Fruit fly (Drosophila melanogaster) whole organism, wandering third instar larva: Measurements from ENCODE around the gene Gr64b.
A peak's percentile ranks its signal among the peaks of the same experiment; 100 is the strongest.

Experiments
- Abd-B ChIP-seq: fragments of >200 bp; optimal IDR thresholded peaks from 2 replicates; lab custom pipeline; 2017; ENCODE audit warnings: missing biosample characterization, missing genetic modification characterization
- CG32264 ChIP-seq: fragments of 200-800 bp; sonication (Bioruptor generic); optimal IDR thresholded peaks from 2 replicates; lab custom pipeline; 2016; ENCODE audit warnings: missing biosample characterization, missing genetic modification characterization
- CG9705 ChIP-seq: fragments of 200-800 bp; sonication (Bioruptor generic); optimal IDR thresholded peaks from 2 replicates; lab custom pipeline; 2018; ENCODE audit warnings: missing biosample characterization, mild to moderate bottlenecking, missing genetic modification characterization
- CrebA ChIP-seq: fragments of 200-800 bp; sonication (Bioruptor generic); optimal IDR thresholded peaks from 2 replicates; lab custom pipeline; 2016; ENCODE audit warnings: missing biosample characterization, mild to moderate bottlenecking, missing genetic modification characterization, borderline replicate concordance
- Dfd ChIP-seq: fragments of >200 bp; optimal IDR thresholded peaks from 2 replicates; lab custom pipeline; 2017; ENCODE audit warnings: missing biosample characterization, missing genetic modification characterization
- Dif ChIP-seq: fragments of 200-275, 200-300 bp; sonication (Bioruptor generic); optimal IDR thresholded peaks from 2 replicates; lab custom pipeline; 2018; ENCODE audit warnings: missing biosample characterization, missing genetic modification characterization; ENCODE audit not compliant: partially characterized antibody
- GATAd ChIP-seq: sonication (Bioruptor generic); optimal IDR thresholded peaks from 2 replicates; lab custom pipeline; 2016; ENCODE audit warnings: missing biosample characterization, missing genetic modification characterization
- HLH106 ChIP-seq: fragments of 200-800 bp; optimal IDR thresholded peaks from 3 replicates; lab custom pipeline; 2019; ENCODE audit warnings: missing biosample characterization, mild to moderate bottlenecking, missing genetic modification characterization, moderate library complexity
- Hnf4 ChIP-seq: fragments of 200-800 bp; sonication (Bioruptor generic); optimal IDR thresholded peaks from 2 replicates; lab custom pipeline; 2016; ENCODE audit warnings: missing biosample characterization, mild to moderate bottlenecking, missing genetic modification characterization
- Hr78 ChIP-seq: fragments of >200 bp; optimal IDR thresholded peaks from 2 replicates; lab custom pipeline; 2017; ENCODE audit warnings: missing biosample characterization, missing genetic modification characterization
- Hr83 ChIP-seq: fragments of 200-300 bp; sonication (Bioruptor generic); optimal IDR thresholded peaks from 2 replicates; lab custom pipeline; 2016; ENCODE audit warnings: missing biosample characterization, mild to moderate bottlenecking, missing genetic modification characterization, moderate library complexity; ENCODE audit not compliant: poor library complexity, severe bottlenecking
- Jra ChIP-seq: sonication (Bioruptor generic); optimal IDR thresholded peaks from 2 replicates; lab custom pipeline; 2016; ENCODE audit warnings: missing biosample characterization, missing genetic modification characterization
- Mio ChIP-seq: sonication (Bioruptor generic); optimal IDR thresholded peaks from 2 replicates; lab custom pipeline; 2016; ENCODE audit warnings: missing biosample characterization, missing genetic modification characterization
- Myc ChIP-seq: fragments of >200 bp; optimal IDR thresholded peaks from 2 replicates; lab custom pipeline; 2017
- OdsH ChIP-seq: fragments of 200-800 bp; sonication (Bioruptor generic); optimal IDR thresholded peaks from 2 replicates; lab custom pipeline; 2016; ENCODE audit warnings: missing biosample characterization, mild to moderate bottlenecking, missing genetic modification characterization
- Rel ChIP-seq, 2 experiments: fragments of 200-800 bp; sonication (Bioruptor generic) in 1 of 2; optimal IDR thresholded peaks; 2 replicates in 1 of 2; 3 replicates in 1 of 2; lab custom pipeline; 2016 to 2019; ENCODE audit warnings: mild to moderate bottlenecking in 2 of 2, missing biosample characterization in 2 of 2, missing genetic modification characterization in 2 of 2, moderate library complexity in 1 of 2
- Sp1 ChIP-seq: fragments of 200-800 bp; sonication (Bioruptor generic); optimal IDR thresholded peaks from 3 replicates; lab custom pipeline; 2019; ENCODE audit warnings: missing biosample characterization, mild to moderate bottlenecking, missing genetic modification characterization, moderate library complexity
- Vsx2 ChIP-seq: fragments of 200-300, 225-300 bp; sonication (Bioruptor generic); optimal IDR thresholded peaks from 2 replicates; lab custom pipeline; 2018; ENCODE audit warnings: missing biosample characterization, missing genetic modification characterization; ENCODE audit not compliant: partially characterized antibody
- br ChIP-seq: fragments of 200-800 bp; sonication (Bioruptor generic); optimal IDR thresholded peaks from 2 replicates; lab custom pipeline; 2016; ENCODE audit warnings: missing biosample characterization, missing genetic modification characterization
- brk ChIP-seq: fragments of 200-800 bp; sonication (Bioruptor generic); optimal IDR thresholded peaks from 2 replicates; lab custom pipeline; 2016; ENCODE audit warnings: missing biosample characterization, mild to moderate bottlenecking, missing genetic modification characterization
- dl ChIP-seq, 2 experiments: fragments of 175-275, 200-275 bp in 1 of 2; fragments of 200-275 bp in 1 of 2; sonication (Bioruptor generic); optimal IDR thresholded peaks; lab custom pipeline; 2018; ENCODE audit warnings: mild to moderate bottlenecking in 2 of 2, missing biosample characterization in 2 of 2, missing genetic modification characterization in 2 of 2, moderate library complexity in 2 of 2; ENCODE audit not compliant: partially characterized antibody in 2 of 2, insufficient read depth in 1 of 2
- dmrt93B ChIP-seq: fragments of 200-800 bp; sonication (Bioruptor generic); optimal IDR thresholded peaks from 2 replicates; lab custom pipeline; 2018; ENCODE audit warnings: missing biosample characterization, mild to moderate bottlenecking, missing genetic modification characterization
- dsf ChIP-seq: sonication (Bioruptor generic); optimal IDR thresholded peaks from 2 replicates; lab custom pipeline; 2016; ENCODE audit warnings: missing biosample characterization, missing genetic modification characterization, borderline replicate concordance
- ey ChIP-seq: fragments of 200-800 bp; sonication (Bioruptor generic); optimal IDR thresholded peaks from 2 replicates; lab custom pipeline; 2016; ENCODE audit warnings: missing biosample characterization, missing genetic modification characterization
- foxo ChIP-seq, 2 experiments: fragments of 200-800 bp; sonication (Bioruptor generic); optimal IDR thresholded peaks; 2 replicates in 1 of 2; 3 replicates in 1 of 2; lab custom pipeline; 2016 to 2017; ENCODE audit warnings: missing biosample characterization in 2 of 2, missing genetic modification characterization in 2 of 2
- h ChIP-seq: fragments of 200-800 bp; sonication (Bioruptor generic); optimal IDR thresholded peaks from 3 replicates; lab custom pipeline; 2016; ENCODE audit warnings: missing biosample characterization, mild to moderate bottlenecking, missing genetic modification characterization
- jim ChIP-seq: fragments of 175-275, 200-325 bp; sonication (Bioruptor generic); optimal IDR thresholded peaks from 2 replicates; lab custom pipeline; 2016; ENCODE audit warnings: missing biosample characterization, mild to moderate bottlenecking, missing genetic modification characterization
- lola ChIP-seq: fragments of >200 bp; optimal IDR thresholded peaks from 2 replicates; lab custom pipeline; 2017; ENCODE audit warnings: missing biosample characterization, missing genetic modification characterization
- pan ChIP-seq: fragments of >200 bp; optimal IDR thresholded peaks from 2 replicates; lab custom pipeline; 2017
- psq ChIP-seq: fragments of 200-800 bp; sonication (Bioruptor generic); optimal IDR thresholded peaks from 3 replicates; lab custom pipeline; 2017; ENCODE audit warnings: missing biosample characterization, mild to moderate bottlenecking, missing genetic modification characterization, moderate library complexity
- rgr ChIP-seq: fragments of 200-800 bp; sonication (Bioruptor generic); optimal IDR thresholded peaks from 3 replicates; lab custom pipeline; 2016; ENCODE audit warnings: missing biosample characterization, mild to moderate bottlenecking, missing genetic modification characterization
- sage ChIP-seq: fragments of 200-800 bp; sonication (Bioruptor generic); optimal IDR thresholded peaks from 2 replicates; lab custom pipeline; 2016; ENCODE audit warnings: missing biosample characterization, mild to moderate bottlenecking, missing genetic modification characterization
- sv ChIP-seq: fragments of 200-800 bp; sonication (Bioruptor generic); optimal IDR thresholded peaks from 3 replicates; lab custom pipeline; 2016; ENCODE audit warnings: missing biosample characterization, missing genetic modification characterization
- tai ChIP-seq: sonication (Bioruptor generic); optimal IDR thresholded peaks from 2 replicates; lab custom pipeline; 2016; ENCODE audit warnings: missing biosample characterization, missing genetic modification characterization
- usp ChIP-seq: fragments of >200 bp; optimal IDR thresholded peaks from 2 replicates; lab custom pipeline; 2017; ENCODE audit warnings: missing biosample characterization, missing genetic modification characterization
- woc ChIP-seq: sonication (Bioruptor generic); optimal IDR thresholded peaks from 2 replicates; lab custom pipeline; 2016; ENCODE audit warnings: missing biosample characterization, mild to moderate bottlenecking, missing genetic modification characterization

Gene Gr64b

dm6 chr3L:4025738-4026505 lies 2.5 kb upstream of the Gr64b start, which contains the start of gene CG11594:
CG11594 (minus strand) TSS chr3L:4026011.
- TF ChIP-seq pan (lab: Kevin White, UChicago) (no peak), dsf (GFP tag; lab: Kevin White, UChicago) (no peak), foxo (GFP tag; optimal IDR thresholded peaks at IDR 0.05; lab: Kevin White, UChicago) (no peak), HLH106 (no peak), Hr83 (peak; percentile 40), Vsx2 (GFP tag; lab: Kevin White, UChicago) (no peak), lola (GFP tag; lab: Kevin White, UChicago) (no peak), Hnf4 (GFP tag; lab: Kevin White, UChicago) (no peak), GATAd (GFP tag; lab: Kevin White, UChicago) (no peak), CG9705 (GFP tag; lab: Kevin White, UChicago) (no peak), rgr (peak; percentile 27), Abd-B (GFP tag; lab: Kevin White, UChicago) (no peak), brk (no peak)

dm6 chr3L:4026506-4026868 lies 1.9 kb upstream of the Gr64b start, which contains the start of gene Gr64a:
Gr64a (plus strand) TSS chr3L:4026769.
- TF ChIP-seq CG32264 (GFP tag; lab: Kevin White, UChicago) = no peak
- TF ChIP-seq sv (GFP tag; lab: Kevin White, UChicago) = no peak
- TF ChIP-seq Abd-B (GFP tag; lab: Kevin White, UChicago) = no peak
- no peak for TF ChIP-seq rgr
- TF ChIP-seq Rel (GFP tag; optimal IDR thresholded peaks at IDR 0.05; lab: Kevin White, UChicago) = no peak
- no peak for TF ChIP-seq Rel (tag; optimal IDR thresholded peaks at IDR 0.05; lab: Kevin White, UChicago)
- no peak for TF ChIP-seq dl (GFP tag; optimal IDR thresholded peaks at IDR 0.05; lab: Kevin White, UChicago; ENCODE audit: insufficient read depth in 1 of 2, partially characterized antibody in 2 of 2)
- no peak for TF ChIP-seq Vsx2 (GFP tag; lab: Kevin White, UChicago)
- no peak for TF ChIP-seq dmrt93B (GFP tag; lab: Kevin White, UChicago)
- TF ChIP-seq woc (GFP tag; lab: Kevin White, UChicago) = no peak
- TF ChIP-seq Hnf4 (GFP tag; lab: Kevin White, UChicago) = no peak
- no peak for TF ChIP-seq CG9705 (GFP tag; lab: Kevin White, UChicago)
- TF ChIP-seq Myc (lab: Kevin White, UChicago) = no peak
- no peak for TF ChIP-seq br
- TF ChIP-seq Jra (GFP tag; lab: Kevin White, UChicago) = no peak
- no peak for TF ChIP-seq dsf (GFP tag; lab: Kevin White, UChicago)
- no peak for TF ChIP-seq psq
- TF ChIP-seq Sp1 (GFP tag; lab: Kevin White, UChicago) = no peak

- no peak for TF ChIP-seq lola (GFP tag; lab: Kevin White, UChicago)
- TF ChIP-seq usp (GFP tag; lab: Kevin White, UChicago) = no peak
- TF ChIP-seq Vsx2 (GFP tag; lab: Kevin White, UChicago) = no peak
- no peak for TF ChIP-seq h (GFP tag; lab: Kevin White, UChicago)
- no peak for TF ChIP-seq OdsH
- no peak for TF ChIP-seq rgr
- no peak for TF ChIP-seq CrebA (GFP tag; lab: Kevin White, UChicago)
- no peak for TF ChIP-seq foxo (GFP tag; optimal IDR thresholded peaks at IDR 0.05; lab: Kevin White, UChicago)
- TF ChIP-seq dmrt93B (GFP tag; lab: Kevin White, UChicago) = no peak
- TF ChIP-seq Myc (lab: Kevin White, UChicago) = no peak
- no peak for TF ChIP-seq brk
- no peak for TF ChIP-seq dl (GFP tag; optimal IDR thresholded peaks at IDR 0.05; lab: Kevin White, UChicago; ENCODE audit: insufficient read depth in 1 of 2, partially characterized antibody in 2 of 2)
- no peak for TF ChIP-seq Sp1 (GFP tag; lab: Kevin White, UChicago)
- no peak for TF ChIP-seq Hr78 (GFP tag; lab: Kevin White, UChicago)
- no peak for TF ChIP-seq br
These were observed 3.4 kb downstream of the Gr64b start, which contains the start of the genes Gr64d and Gr64e for dm6 chr3L:4031762-4032161. Gr64d (plus strand) TSS chr3L:4032062. Gr64e (plus strand) TSS chr3L:4032141.

dm6 chr3L:4035499-4035898 lies 7.1 kb downstream of the Gr64b start, which contains the start of gene Gr64f:
Gr64f (plus strand) TSS chr3L:4035799.
- TF ChIP-seq Vsx2 (GFP tag; lab: Kevin White, UChicago) = no peak
- no peak for TF ChIP-seq Dif
- TF ChIP-seq br = no peak
- TF ChIP-seq ey = no peak
- no peak for TF ChIP-seq Mio
- TF ChIP-seq lola (GFP tag; lab: Kevin White, UChicago) = no peak
- no peak for TF ChIP-seq jim (GFP tag; lab: Kevin White, UChicago)
- no peak for TF ChIP-seq Abd-B (GFP tag; lab: Kevin White, UChicago)
- no peak for TF ChIP-seq h (GFP tag; lab: Kevin White, UChicago)
- TF ChIP-seq sv (GFP tag; lab: Kevin White, UChicago) = no peak
- TF ChIP-seq dsf (GFP tag; lab: Kevin White, UChicago) = no peak
- TF ChIP-seq brk = no peak
- no peak for TF ChIP-seq sage
- no peak for TF ChIP-seq Dfd
- no peak for TF ChIP-seq Rel (GFP tag; optimal IDR thresholded peaks at IDR 0.05; lab: Kevin White, UChicago)
- no peak for TF ChIP-seq Rel (tag; optimal IDR thresholded peaks at IDR 0.05; lab: Kevin White, UChicago)
- TF ChIP-seq tai (GFP tag; lab: Kevin White, UChicago) = no peak
